Worm (Caenorhabditis elegans): ENCODE data around the gene daf-7.

DNA sequence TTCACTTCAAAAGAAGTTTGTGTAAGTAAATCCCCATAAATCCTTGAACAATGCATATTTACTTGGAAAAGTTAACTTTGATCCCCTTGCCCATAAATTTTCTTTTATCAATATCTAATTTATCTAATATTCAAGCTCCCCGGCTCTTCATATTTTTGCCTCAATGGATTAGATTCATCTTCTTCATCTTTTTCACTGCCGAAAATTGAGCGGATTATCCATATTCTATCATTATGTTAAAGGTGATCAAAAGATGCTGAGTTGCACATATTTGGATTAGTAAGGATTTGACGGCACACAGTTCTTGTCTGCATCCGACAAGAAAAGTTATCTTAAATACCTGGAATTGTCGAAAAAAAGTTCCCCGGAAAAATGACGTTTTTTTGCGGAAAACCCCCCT lies 21.1 kb upstream of the daf-7 start:
- TF ChIP-seq tab-1 (GFP tag; IDR thresholded peaks at IDR 0.05), result no peak
- TF ChIP-seq cog-1 (tag; optimal IDR thresholded peaks at IDR 0.05), result no peak
- no peak for TF ChIP-seq ref-1 (GFP tag; conservative IDR thresholded peaks at IDR 0.05)
